Worm (Caenorhabditis elegans) whole organism, mixed stage, embryonic: ENCODE results near the gene pqn-31.
A peak's percentile ranks its signal among the peaks of the same experiment; 100 is the strongest.

Source experiments
- bed-3 ChIP-seq: fragments of 200-800 bp; sonication (Bioruptor generic); optimal IDR thresholded peaks from 3 replicates; lab custom pipeline; 2018; ENCODE audit warnings: mild to moderate bottlenecking, missing genetic modification characterization, moderate library complexity, missing compliant biosample characterization
- blmp-1 ChIP-seq: fragments of 150-350 bp; optimal IDR thresholded peaks from 2 replicates; lab custom pipeline; 2014; ENCODE audit warnings: missing biosample characterization, missing genetic modification characterization
- ceh-39 ChIP-seq: fragments of 150-350 bp; optimal IDR thresholded peaks from 2 replicates; lab custom pipeline; 2014; ENCODE audit warnings: missing biosample characterization, missing genetic modification characterization
- ces-1 ChIP-seq: fragments of 150-350 bp; optimal IDR thresholded peaks from 2 replicates; lab custom pipeline; 2014; ENCODE audit warnings: missing biosample characterization, missing genetic modification reagents, missing genetic modification characterization
- flh-1 ChIP-seq: fragments of 200-800 bp; sonication (Bioruptor generic); optimal IDR thresholded peaks from 2 replicates; lab custom pipeline; 2018; ENCODE audit warnings: mild to moderate bottlenecking, missing genetic modification characterization, moderate library complexity, missing compliant biosample characterization
- hlh-1 ChIP-seq: fragments of 150-350 bp; optimal IDR thresholded peaks from 2 replicates; lab custom pipeline; 2014; ENCODE audit warnings: missing biosample characterization, missing genetic modification reagents, missing genetic modification characterization
- lsy-2 ChIP-seq: fragments of 150-350 bp; optimal IDR thresholded peaks from 2 replicates; lab custom pipeline; 2014; ENCODE audit warnings: missing biosample characterization, missing genetic modification characterization
- mls-2 ChIP-seq: sonication (generic microtip); optimal IDR thresholded peaks from 2 replicates; lab custom pipeline; 2016; ENCODE audit warnings: mild to moderate bottlenecking, missing genetic modification characterization, moderate library complexity, missing compliant biosample characterization
- nhr-2 ChIP-seq: fragments of 150-350 bp; optimal IDR thresholded peaks from 2 replicates; lab custom pipeline; 2014; ENCODE audit warnings: missing biosample characterization, missing genetic modification characterization
- nhr-76 ChIP-seq: sonication (generic microtip); optimal IDR thresholded peaks from 2 replicates; lab custom pipeline; 2017; ENCODE audit warnings: missing biosample characterization, missing genetic modification characterization
- pha-4 ChIP-seq: fragments of 150-350 bp; optimal IDR thresholded peaks from 2 replicates; lab custom pipeline; 2018; ENCODE audit warnings: missing biosample characterization, missing genetic modification reagents, missing genetic modification characterization
- snpc-4 ChIP-seq: fragments of 150-350 bp; optimal IDR thresholded peaks from 2 replicates; lab custom pipeline; 2014; ENCODE audit warnings: missing biosample characterization, missing genetic modification characterization
- sptf-1 ChIP-seq: sonication (generic microtip); optimal IDR thresholded peaks from 2 replicates; lab custom pipeline; 2017; ENCODE audit warnings: mild to moderate bottlenecking, missing genetic modification characterization, moderate library complexity, missing compliant biosample characterization
- unc-62 ChIP-seq: fragments of 150-350 bp; optimal IDR thresholded peaks from 2 replicates; lab custom pipeline; 2014; ENCODE audit warnings: missing biosample characterization, missing genetic modification reagents, missing genetic modification characterization

DNA sequence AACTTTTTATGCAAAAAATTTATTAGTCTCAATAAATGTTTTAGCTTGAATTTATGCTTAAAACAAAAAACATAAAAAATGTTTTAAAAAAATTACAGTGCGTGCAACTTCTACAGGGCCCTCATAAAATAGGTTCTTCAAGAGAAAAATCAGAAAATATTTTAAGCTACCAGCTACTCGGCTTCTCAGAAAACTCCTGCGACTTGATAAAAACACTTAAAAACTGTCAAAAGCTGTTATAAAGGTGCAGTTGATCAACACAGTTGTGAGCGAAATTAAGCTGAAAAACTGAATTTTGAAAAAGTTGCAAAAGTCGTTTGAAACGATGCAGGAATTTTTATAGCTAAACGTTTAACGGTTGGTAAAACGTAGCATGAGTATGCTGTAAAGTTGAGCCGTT lies 20.6 kb upstream of the pqn-31 start:
- TF ChIP-seq ceh-39 (no peak), flh-1 (GFP tag; lab: Kevin White, UChicago) (no peak), lsy-2 (tag; lab: Kevin White, UChicago) (no peak), sptf-1 (tag; lab: Kevin White, UChicago) (no peak), snpc-4 (tag; lab: Kevin White, UChicago) (no peak), blmp-1 (no peak), bed-3 (no peak), hlh-1 (tag; lab: Kevin White, UChicago) (no peak), mls-2 (tag; lab: Kevin White, UChicago) (peak; percentile 63), nhr-76 (tag; lab: Kevin White, UChicago) (no peak), pha-4 (tag; lab: Kevin White, UChicago) (no peak), ces-1 (GFP tag; lab: Kevin White, UChicago) (no peak), unc-62 (no peak), nhr-2 (tag; lab: Kevin White, UChicago) (no peak)
